Fruit fly (Drosophila melanogaster) whole organism, prepupa: Measurements from ENCODE around the gene Ptpmeg.

Source experiments
- Blimp-1 ChIP-seq: fragments of 200-800 bp; sonication (Bioruptor generic); optimal IDR thresholded peaks from 3 replicates; lab custom pipeline; 2017; ENCODE audit warnings: missing biosample characterization, missing genetic modification characterization, mild to moderate bottlenecking, moderate library complexity, missing genetic modification reagents
- CG10669 ChIP-seq: fragments of 200-800 bp; sonication (Bioruptor generic); optimal IDR thresholded peaks from 3 replicates; lab custom pipeline; 2018; ENCODE audit warnings: missing biosample characterization, mild to moderate bottlenecking, missing genetic modification characterization, moderate library complexity
- CG11762 ChIP-seq: fragments of 200-800 bp; sonication (Bioruptor generic); optimal IDR thresholded peaks from 3 replicates; lab custom pipeline; 2016; ENCODE audit warnings: missing biosample characterization, missing genetic modification characterization; ENCODE audit not compliant: insufficient read depth
- CG15336 ChIP-seq: fragments of 200-800 bp; sonication (Bioruptor generic); IDR thresholded peaks from 2 replicates; pipeline ENCODE4 v1.3.6; 2022; ENCODE audit warnings: missing biosample characterization, missing genetic modification characterization
- CG3032 ChIP-seq: fragments of 200-800 bp; optimal IDR thresholded peaks from 2 replicates; lab custom pipeline; 2019; ENCODE audit warnings: missing biosample characterization, mild to moderate bottlenecking, missing genetic modification characterization, moderate library complexity
- CG3919 ChIP-seq: fragments of 200-800 bp; sonication (Bioruptor generic); optimal IDR thresholded peaks from 3 replicates; lab custom pipeline; 2016; ENCODE audit warnings: missing biosample characterization, missing genetic modification characterization
- CG4318 ChIP-seq: fragments of 200-800 bp; sonication (Bioruptor generic); optimal IDR thresholded peaks from 3 replicates; lab custom pipeline; 2017; ENCODE audit warnings: missing biosample characterization, mild to moderate bottlenecking, missing genetic modification characterization
- CG6163 ChIP-seq: fragments of 200-800 bp; sonication (Bioruptor generic); IDR thresholded peaks from 3 replicates; pipeline ENCODE4 v1.3.6; 2022; ENCODE audit warnings: missing biosample characterization, missing genetic modification characterization
- CG6276 ChIP-seq: fragments of 200-800 bp; sonication (Bioruptor generic); optimal IDR thresholded peaks from 2 replicates; lab custom pipeline; 2017; ENCODE audit warnings: missing biosample characterization, mild to moderate bottlenecking, missing genetic modification characterization
- CG6808 ChIP-seq: fragments of 200-800 bp; sonication (Bioruptor generic); optimal IDR thresholded peaks from 3 replicates; lab custom pipeline; 2017; ENCODE audit warnings: missing biosample characterization, missing genetic modification characterization, mild to moderate bottlenecking, moderate library complexity, missing genetic modification reagents
- CG6854 ChIP-seq: fragments of 200-800 bp; sonication (Bioruptor generic); optimal IDR thresholded peaks from 2 replicates; lab custom pipeline; 2017; ENCODE audit warnings: missing biosample characterization, mild to moderate bottlenecking, missing genetic modification characterization
- CG7368 ChIP-seq: fragments of 200-800 bp; sonication (Bioruptor generic); optimal IDR thresholded peaks from 3 replicates; lab custom pipeline; 2016; ENCODE audit warnings: missing biosample characterization, missing genetic modification characterization
- CG8319 ChIP-seq: fragments of 200-800 bp; sonication (Bioruptor generic); optimal IDR thresholded peaks from 3 replicates; lab custom pipeline; 2016; ENCODE audit warnings: missing biosample characterization, missing genetic modification characterization
- CG9139 ChIP-seq: fragments of 200-800 bp; sonication (Bioruptor generic); optimal IDR thresholded peaks from 3 replicates; lab custom pipeline; 2017; ENCODE audit warnings: missing biosample characterization, mild to moderate bottlenecking, missing genetic modification characterization
- Eip75B ChIP-seq: fragments of 200-800 bp; sonication (Bioruptor generic); optimal IDR thresholded peaks from 3 replicates; lab custom pipeline; 2016; ENCODE audit warnings: missing biosample characterization, missing genetic modification characterization
- Eip78C ChIP-seq: fragments of 200-800 bp; sonication (Bioruptor generic); peaks from one replicate; lab custom pipeline; 2016; ENCODE audit warnings: missing biosample characterization, missing genetic modification characterization
- Gug ChIP-seq: fragments of 200-800 bp; sonication (Bioruptor generic); IDR thresholded peaks from 2 replicates; pipeline ENCODE4 v1.3.6; 2022; ENCODE audit warnings: missing biosample characterization, missing genetic modification characterization
- Hr39 ChIP-seq: fragments of 200-800 bp; sonication (Bioruptor generic); optimal IDR thresholded peaks from 2 replicates; lab custom pipeline; 2016; ENCODE audit warnings: missing biosample characterization, missing genetic modification characterization
- Hr4 ChIP-seq: fragments of 200-800 bp; sonication (Bioruptor generic); optimal IDR thresholded peaks from 3 replicates; lab custom pipeline; 2016; ENCODE audit warnings: missing biosample characterization, missing genetic modification characterization
- Met ChIP-seq: fragments of 200-800 bp; sonication (Bioruptor generic); optimal IDR thresholded peaks from 3 replicates; lab custom pipeline; 2016; ENCODE audit warnings: missing biosample characterization, missing genetic modification characterization
- Smox ChIP-seq: fragments of 200-800 bp; sonication (Bioruptor generic); optimal IDR thresholded peaks from 3 replicates; lab custom pipeline; 2016; ENCODE audit warnings: missing biosample characterization, missing genetic modification characterization
- Sox102F ChIP-seq: fragments of 200-800 bp; sonication (Bioruptor generic); optimal IDR thresholded peaks from 2 replicates; lab custom pipeline; 2016; ENCODE audit warnings: missing biosample characterization, mild to moderate bottlenecking, missing genetic modification characterization
- achi ChIP-seq: fragments of 200-800 bp; sonication (Bioruptor generic); optimal IDR thresholded peaks from 3 replicates; lab custom pipeline; 2016; ENCODE audit warnings: missing biosample characterization, missing genetic modification characterization
- dac ChIP-seq: fragments of 200-800 bp; sonication (Bioruptor generic); optimal IDR thresholded peaks from 2 replicates; lab custom pipeline; 2017; ENCODE audit warnings: missing biosample characterization, mild to moderate bottlenecking, missing genetic modification characterization
- eg ChIP-seq: fragments of 200-800 bp; sonication (Bioruptor generic); IDR thresholded peaks from 3 replicates; pipeline ENCODE4 v1.3.6; 2022; ENCODE audit warnings: missing biosample characterization, missing genetic modification characterization
- esn ChIP-seq: fragments of 200-800 bp; sonication (Bioruptor generic); optimal IDR thresholded peaks from 2 replicates; lab custom pipeline; 2016; ENCODE audit warnings: missing biosample characterization, mild to moderate bottlenecking, missing genetic modification characterization, moderate library complexity
- fd59A ChIP-seq: fragments of 200-800 bp; sonication (Bioruptor generic); optimal IDR thresholded peaks from 2 replicates; lab custom pipeline; 2017; ENCODE audit warnings: missing biosample characterization, mild to moderate bottlenecking, missing genetic modification characterization, missing genetic modification reagents
- fd85E ChIP-seq: fragments of 200-800 bp; sonication (Bioruptor generic); optimal IDR thresholded peaks from 3 replicates; lab custom pipeline; 2016; ENCODE audit warnings: missing biosample characterization, missing genetic modification characterization
- pdm3 ChIP-seq: fragments of 200-800 bp; sonication (Bioruptor generic); optimal IDR thresholded peaks from 3 replicates; lab custom pipeline; 2016; ENCODE audit warnings: missing biosample characterization, missing genetic modification characterization
- ss ChIP-seq, 2 experiments: fragments of 200-800 bp; sonication (Bioruptor generic); optimal IDR thresholded peaks; 2 replicates in 1 of 2; 3 replicates in 1 of 2; lab custom pipeline; 2017 to 2018; ENCODE audit warnings: mild to moderate bottlenecking in 2 of 2, missing biosample characterization in 2 of 2, missing genetic modification characterization in 2 of 2, moderate library complexity in 1 of 2
- topi ChIP-seq: fragments of 200-800 bp; sonication (Bioruptor generic); optimal IDR thresholded peaks from 3 replicates; lab custom pipeline; 2016; ENCODE audit warnings: missing biosample characterization, missing genetic modification characterization
- vri ChIP-seq: fragments of 200-800 bp; sonication (Bioruptor generic); optimal IDR thresholded peaks from 3 replicates; lab custom pipeline; 2016; ENCODE audit warnings: missing biosample characterization, mild to moderate bottlenecking, missing genetic modification characterization

Gene Ptpmeg

dm6 chr3L:319145-320009, 8.5 kb upstream of the Ptpmeg start, which contains the start of gene fwd (continued):
- TF ChIP-seq fd59A (GFP tag; lab: Kevin White, UChicago) = no peak
- TF ChIP-seq, all 60 proteins: peak for 13

dm6 chr3L:320010-320337, 7.9 kb upstream of the Ptpmeg start:
- 0 out of 2 replicates have a peak, but pooled peaks have one; percentile 4 for TF ChIP-seq CG15336 (GFP tag; lab: Robert Waterston, UW)
- no peak for TF ChIP-seq Smox (GFP tag; lab: Kevin White, UChicago)
- peak; percentile 23 for TF ChIP-seq Eip78C (GFP tag; lab: Kevin White, UChicago)

dm6 chr3L:320798-321197, 7.1 kb upstream of the Ptpmeg start:
- no peak for TF ChIP-seq dac (GFP tag; lab: Kevin White, UChicago)
- no peak for TF ChIP-seq Smox (GFP tag; lab: Kevin White, UChicago)
- no peak for TF ChIP-seq CG6163 (GFP tag; lab: Robert Waterston, UW)
- TF ChIP-seq Eip78C (GFP tag; lab: Kevin White, UChicago) = no peak
- TF ChIP-seq CG9139 (GFP tag; lab: Kevin White, UChicago) = no peak
- TF ChIP-seq CG8319 (GFP tag; lab: Kevin White, UChicago) = no peak
- no peak for TF ChIP-seq eg (GFP tag; lab: Robert Waterston, UW)
- no peak for TF ChIP-seq CG4318 (GFP tag; lab: Kevin White, UChicago)
- TF ChIP-seq Sox102F = no peak
- TF ChIP-seq Eip75B (GFP tag; lab: Kevin White, UChicago) = no peak
- TF ChIP-seq CG3032 (tag; lab: Kevin White, UChicago) = no peak

- TF ChIP-seq CG6163 (GFP tag; lab: Robert Waterston, UW) = no peak
Measured at dm6 chr3L:321495-321894, 6.4 kb upstream of the Ptpmeg start.

- TF ChIP-seq CG6276 (no peak), achi (no peak), Hr39 (no peak), fd59A (GFP tag; lab: Kevin White, UChicago) (no peak), pdm3 (GFP tag; lab: Kevin White, UChicago) (no peak), Eip78C (GFP tag; lab: Kevin White, UChicago) (peak; percentile 60), CG3919 (GFP tag; lab: Kevin White, UChicago) (no peak), CG9139 (GFP tag; lab: Kevin White, UChicago) (no peak), CG6808 (GFP tag; lab: Kevin White, UChicago) (no peak), Hr4 (no peak), CG6854 (GFP tag; lab: Kevin White, UChicago) (no peak), CG7368 (no peak), CG3032 (tag; lab: Kevin White, UChicago) (peak; percentile 7), Blimp-1 (GFP tag; lab: Kevin White, UChicago) (no peak)
Measured at dm6 chr3L:324486-324885, 3.4 kb upstream of the Ptpmeg start, which contains the start of gene CG32344. CG32344 (minus strand) TSS chr3L:324720.

dm6 chr3L:329153-329698, 1.3 kb downstream of the Ptpmeg start:
- TF ChIP-seq Blimp-1 (GFP tag; lab: Kevin White, UChicago) (no peak), fd85E (GFP tag; lab: Kevin White, UChicago) (no peak), Gug (GFP tag; lab: Robert Waterston, UW) (no peak), topi (GFP tag; lab: Kevin White, UChicago) (no peak), ss (GFP tag; optimal IDR thresholded peaks at IDR 0.05; lab: Kevin White, UChicago) (no peak), Met (GFP tag; lab: Kevin White, UChicago) (no peak), CG10669 (no peak), CG15336 (GFP tag; lab: Robert Waterston, UW) (no peak), Eip78C (GFP tag; lab: Kevin White, UChicago) (peak; percentile 75), vri (GFP tag; lab: Kevin White, UChicago) (no peak), fd59A (GFP tag; lab: Kevin White, UChicago) (no peak), esn (GFP tag; lab: Kevin White, UChicago) (peak; percentile 5), CG11762 (no peak), Sox102F (no peak)
